Fruit fly (Drosophila melanogaster) S2 (cell line): ENCODE results near the gene CG10584.
A peak's percentile ranks its signal among the peaks of the same experiment; 100 is the strongest.

Experiments
- CG8478 ChIP-seq: fragments of >200 bp; optimal IDR thresholded peaks from 2 replicates; lab custom pipeline; 2018
- CTCF ChIP-seq, 2 experiments: fragments of >200 bp; optimal IDR thresholded peaks; 2 replicates each; lab custom pipeline; 2018

CG10584 gene

DNA sequence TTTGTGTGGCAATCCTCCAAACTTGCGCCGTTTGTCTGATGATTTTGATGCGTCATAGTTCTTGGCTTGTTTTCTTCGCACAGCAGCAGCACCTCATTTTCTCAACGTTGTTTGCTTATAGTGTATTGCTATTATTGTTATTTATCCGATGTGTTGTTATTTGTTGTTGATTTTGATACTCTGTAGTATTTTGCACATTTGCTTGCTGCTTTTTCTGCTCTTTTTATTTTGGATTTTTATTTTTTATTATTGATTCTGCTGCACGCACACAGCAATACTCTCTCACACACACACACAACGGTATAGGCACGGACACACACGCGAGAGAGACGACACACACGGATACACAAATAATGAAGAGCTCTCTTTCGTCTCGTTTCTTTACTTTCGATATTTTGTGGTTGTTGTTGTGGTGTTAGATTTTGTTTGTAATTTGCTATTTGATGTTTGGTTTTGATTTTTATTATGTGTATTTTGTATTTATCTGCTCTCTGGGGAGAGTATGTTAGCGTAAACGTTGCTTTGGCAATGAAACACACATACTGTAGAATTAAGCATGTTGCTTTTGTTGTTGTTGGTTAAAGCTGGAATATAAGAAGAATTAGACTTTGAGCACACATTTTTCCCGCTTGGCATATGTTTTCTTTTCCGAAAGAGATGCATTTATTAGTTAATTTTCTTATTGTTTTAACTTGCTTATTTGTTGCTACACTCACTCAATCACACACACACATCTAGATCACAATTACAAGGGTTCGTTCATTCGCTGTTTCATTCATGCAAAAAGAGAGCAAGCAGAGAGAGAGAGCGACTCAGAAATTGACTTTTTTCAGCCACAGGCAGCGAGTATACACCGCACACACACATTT, 6.0 kb downstream of the CG10584 start:
- TF ChIP-seq CG8478 (lab: Kevin White, UChicago) (no peak), CTCF (optimal IDR thresholded peaks at IDR 0.05; lab: Kevin White, UChicago) (no peak)

dm6 chr3L:21024563-21024962, 6.6 kb downstream of the CG10584 start:
- TF ChIP-seq CTCF (optimal IDR thresholded peaks at IDR 0.05; lab: Kevin White, UChicago), result no peak
- TF ChIP-seq CG8478 (lab: Kevin White, UChicago), result no peak

DNA sequence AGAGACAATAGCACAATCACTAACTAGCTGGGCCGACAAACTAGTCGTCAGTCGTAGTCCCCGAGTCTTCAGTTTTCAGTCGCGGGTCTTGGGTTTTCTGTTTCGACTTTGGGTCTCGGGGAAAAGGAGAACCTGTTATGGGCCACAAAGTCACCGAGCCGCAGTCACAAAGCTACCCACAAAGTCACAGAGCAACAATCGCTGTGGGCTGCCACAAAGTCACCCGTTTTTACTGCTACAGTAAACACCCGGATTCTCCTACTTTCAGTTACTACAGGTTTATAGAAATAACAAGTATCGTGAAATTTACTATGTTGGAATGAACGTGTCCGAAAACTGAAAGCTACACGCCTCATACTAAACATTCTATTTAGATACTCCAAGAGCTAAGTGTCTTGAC, 7.4 kb downstream of the CG10584 start:
- no peak for TF ChIP-seq CTCF (optimal IDR thresholded peaks at IDR 0.05; lab: Kevin White, UChicago)
- no peak for TF ChIP-seq CG8478 (lab: Kevin White, UChicago)

DNA sequence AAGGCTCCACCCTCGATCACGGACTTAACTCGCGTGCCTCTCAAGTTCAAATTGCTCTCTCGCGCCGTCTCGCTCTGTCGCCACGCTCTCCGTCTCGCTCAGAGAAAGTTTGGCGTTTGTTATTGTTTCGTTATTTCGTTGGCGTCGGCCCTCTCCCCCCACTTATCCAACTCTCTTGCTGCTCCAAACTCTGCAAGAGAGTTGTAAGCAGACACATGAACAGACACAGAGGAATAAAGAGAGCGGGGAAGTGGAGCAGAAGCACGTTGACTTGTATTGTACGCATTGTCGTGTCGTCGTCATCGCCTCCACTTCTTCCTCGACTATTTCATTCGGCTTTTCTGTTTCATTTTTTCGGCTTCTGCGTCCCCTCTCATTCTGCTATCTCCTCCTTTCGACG, 7.8 kb downstream of the CG10584 start:
- no peak for TF ChIP-seq CTCF (optimal IDR thresholded peaks at IDR 0.05; lab: Kevin White, UChicago)
- no peak for TF ChIP-seq CG8478 (lab: Kevin White, UChicago)

DNA sequence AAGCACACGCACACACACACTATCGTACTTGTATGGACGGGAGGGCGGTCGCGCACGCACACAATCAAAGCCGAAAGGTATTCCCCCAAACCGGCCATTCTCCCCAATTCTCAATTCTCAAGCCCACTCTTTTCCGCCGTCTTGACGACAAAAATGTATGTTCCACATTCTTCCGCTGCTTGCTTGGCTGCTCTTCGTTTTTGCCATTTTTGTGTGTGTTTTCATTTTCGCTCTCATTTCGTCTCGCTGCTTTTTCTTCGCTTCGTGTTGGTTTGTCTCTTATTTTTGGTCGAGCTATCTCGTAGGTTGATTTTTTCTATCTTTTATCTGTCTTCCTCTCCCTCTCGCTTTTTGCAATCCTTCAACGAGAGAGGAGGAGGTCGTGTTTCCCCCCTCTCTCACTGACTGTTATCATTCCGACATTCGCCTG, 16.6 kb downstream of the CG10584 start:
- TF ChIP-seq CTCF (optimal IDR thresholded peaks at IDR 0.05; lab: Kevin White, UChicago), result no peak
- TF ChIP-seq CG8478 (lab: Kevin White, UChicago), result no peak

DNA sequence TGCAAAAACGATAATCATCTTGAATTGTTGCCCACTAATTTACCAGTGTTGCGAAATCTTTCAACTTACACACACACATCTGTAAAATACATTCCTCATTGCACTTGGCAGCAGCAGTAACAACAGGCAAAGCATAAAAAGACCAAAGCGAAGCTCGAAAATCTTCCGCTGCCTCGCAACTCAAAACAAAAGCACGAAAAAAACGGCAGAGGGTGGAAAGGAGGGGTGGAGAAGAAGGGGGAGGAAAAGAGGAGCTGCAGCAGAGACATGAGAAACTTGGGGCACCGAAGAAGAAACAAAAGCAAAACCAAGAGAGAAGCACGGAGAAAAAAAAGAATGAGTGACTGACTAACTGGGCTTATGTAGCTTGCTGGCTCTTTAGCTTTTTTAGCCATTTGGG, 17.7 kb downstream of the CG10584 start:
- TF ChIP-seq CTCF (optimal IDR thresholded peaks at IDR 0.05; lab: Kevin White, UChicago) (no peak), CG8478 (lab: Kevin White, UChicago) (no peak)

dm6 chr3L:21011689-21012088, 19.5 kb downstream of the CG10584 start:
- no peak for TF ChIP-seq CTCF (optimal IDR thresholded peaks at IDR 0.05; lab: Kevin White, UChicago)
- no peak for TF ChIP-seq CG8478 (lab: Kevin White, UChicago)

- TF ChIP-seq CTCF (optimal IDR thresholded peaks at IDR 0.05; lab: Kevin White, UChicago) (no peak), CG8478 (lab: Kevin White, UChicago) (no peak)
Measured at dm6 chr3L:21010846-21011607, 20.1 kb downstream of the CG10584 start.

- TF ChIP-seq CG8478 (lab: Kevin White, UChicago) (no peak), CTCF (optimal IDR thresholded peaks at IDR 0.05; lab: Kevin White, UChicago) (no peak)
Measured at dm6 chr3L:21009405-21010120, 21.6 kb downstream of the CG10584 start.

dm6 chr3L:21008899-21009298, 22.3 kb downstream of the CG10584 start:
- TF ChIP-seq CTCF (optimal IDR thresholded peaks at IDR 0.05; lab: Kevin White, UChicago) (no peak), CG8478 (lab: Kevin White, UChicago) (no peak)

DNA sequence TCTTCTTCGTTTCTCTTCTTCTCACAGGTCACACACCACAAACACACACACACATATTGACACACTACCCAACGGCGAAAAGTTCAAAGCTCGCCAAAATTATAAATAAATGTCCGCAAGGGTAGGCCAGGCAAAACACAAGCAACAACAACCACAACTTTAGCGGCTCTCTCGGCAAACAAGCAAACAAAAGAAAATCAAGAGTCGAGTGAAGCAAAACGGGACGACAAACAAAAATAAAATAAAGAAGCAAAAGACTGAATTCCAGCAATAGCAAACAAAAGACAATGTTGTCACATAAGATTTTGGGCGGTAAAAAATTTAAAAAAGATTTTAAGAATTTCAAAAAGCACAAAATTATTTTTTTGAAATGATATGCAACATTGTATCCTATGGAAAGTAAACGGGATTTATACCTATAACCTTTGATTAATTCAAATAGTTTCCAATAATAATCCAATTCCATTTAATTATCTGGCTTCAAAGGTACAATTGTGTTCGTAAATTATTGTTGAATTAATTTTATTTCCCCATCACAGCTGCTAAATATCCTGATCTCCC, 22.8 kb downstream of the CG10584 start:
- TF ChIP-seq CG8478 (lab: Kevin White, UChicago), result no peak
- no peak for TF ChIP-seq CTCF (optimal IDR thresholded peaks at IDR 0.05; lab: Kevin White, UChicago)

DNA sequence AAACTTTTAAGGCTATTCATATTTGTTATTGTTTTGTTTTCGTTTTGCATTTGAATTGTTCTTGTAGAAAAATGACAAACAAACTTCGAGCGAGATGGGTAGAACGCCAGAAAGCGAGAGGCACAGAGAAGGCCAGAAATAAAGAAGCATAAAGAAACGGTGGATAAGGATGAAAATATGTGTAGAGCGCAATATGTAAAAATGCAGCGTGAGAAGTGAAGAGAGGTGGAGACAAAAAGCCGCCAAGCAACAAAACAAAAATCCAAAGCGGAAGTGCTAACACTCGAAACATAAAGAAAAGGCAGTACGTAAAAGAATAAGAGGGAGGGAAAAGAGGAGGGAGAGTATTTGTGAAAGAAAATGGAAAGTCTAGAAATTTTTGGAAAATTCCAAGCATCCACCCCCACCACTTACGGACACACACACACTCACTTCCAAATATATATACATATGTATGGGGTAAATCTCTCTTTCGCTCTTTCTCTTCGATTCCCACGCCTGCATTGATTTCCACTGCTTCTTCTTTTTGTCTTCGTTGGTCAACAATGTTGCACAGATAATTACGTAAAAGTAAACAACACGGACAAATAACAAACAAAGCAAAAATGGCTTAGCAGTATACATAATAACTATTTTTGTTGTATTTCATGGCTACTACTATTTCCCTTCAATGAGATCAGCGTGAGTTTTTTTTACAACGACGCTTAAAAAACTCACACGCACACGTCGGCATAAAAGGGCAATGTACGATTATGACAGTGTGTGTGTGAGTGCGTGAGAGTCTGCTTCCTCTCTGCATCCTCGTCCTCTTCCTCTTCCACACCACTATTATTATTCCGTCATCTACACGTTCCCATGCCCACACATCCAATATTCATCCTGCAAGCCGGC, 23.6 kb downstream of the CG10584 start:
- no peak for TF ChIP-seq CG8478 (lab: Kevin White, UChicago)
- TF ChIP-seq CTCF (optimal IDR thresholded peaks at IDR 0.05; lab: Kevin White, UChicago), result no peak

dm6 chr3L:20999639-21000038, 31.5 kb downstream of the CG10584 start:
- TF ChIP-seq CTCF (optimal IDR thresholded peaks at IDR 0.05; lab: Kevin White, UChicago) (peak; percentile 48 to 56), CG8478 (lab: Kevin White, UChicago) (no peak)
